Worm (Caenorhabditis elegans) whole organism, L4/young adult: Measurements from ENCODE around the gene fbxa-220.

Source experiments
- W03F9.2 ChIP-seq: fragments of 150-350 bp; optimal IDR thresholded peaks from 2 replicates; lab custom pipeline; 2014; ENCODE audit warnings: missing biosample characterization, missing genetic modification characterization
- dao-5 ChIP-seq: sonication (generic microtip); optimal IDR thresholded peaks from 2 replicates; lab custom pipeline; 2016; ENCODE audit warnings: missing genotype, missing genetic modification characterization, moderate library complexity, missing compliant biosample characterization
- him-1 ChIP-seq: sonication (generic microtip); optimal IDR thresholded peaks from 2 replicates; lab custom pipeline; 2016; ENCODE audit warnings: missing genotype, missing genetic modification reagents, missing genetic modification characterization, missing compliant biosample characterization

DNA sequence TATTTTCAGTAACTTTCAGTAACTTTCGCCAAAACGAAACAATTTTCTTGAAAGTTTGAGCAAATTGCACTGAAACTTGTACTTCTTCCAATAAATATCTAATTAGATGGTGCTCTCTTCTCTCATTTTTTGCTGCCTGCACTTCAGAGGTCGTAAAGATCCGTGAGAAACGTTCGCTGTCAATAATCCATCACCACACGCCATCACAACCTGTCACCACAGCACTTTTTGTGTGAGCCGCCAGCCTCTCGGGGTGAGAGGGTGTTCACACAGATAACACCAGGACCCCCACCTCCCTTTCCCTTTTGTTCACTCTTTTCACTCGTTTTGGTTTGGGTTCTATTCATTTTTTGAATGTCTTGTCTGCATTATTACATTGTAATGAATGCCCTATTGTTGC is 31.5 kb downstream of the fbxa-220 start:
- TF ChIP-seq him-1 (tag; lab: Kevin White, UChicago) (no peak), W03F9.2 (no peak), dao-5 (tag; lab: Kevin White, UChicago) (no peak)
